Fruit fly (Drosophila melanogaster): ENCODE results near the gene CCT7.

dm6 chr3R:8818239-8818638 is 16.9 kb downstream of the CCT7 start:
- TF ChIP-seq CG5204 (GFP tag; optimal IDR thresholded peaks at IDR 0.05) = no peak
- TF ChIP-seq ovo (GFP tag; optimal IDR thresholded peaks at IDR 0.05) = no peak
- no peak for TF ChIP-seq CG7045 (GFP tag; optimal IDR thresholded peaks at IDR 0.05)
- no peak for TF ChIP-seq CG11617 (GFP tag; optimal IDR thresholded peaks at IDR 0.05)
- TF ChIP-seq Clk (GFP tag; optimal IDR thresholded peaks at IDR 0.05) = peak; percentile 22
- TF ChIP-seq kay (GFP tag; ENCODE audit: borderline replicate concordance) = no peak
- TF ChIP-seq bab1 (GFP tag; optimal IDR thresholded peaks at IDR 0.05) = no peak
- no peak for TF ChIP-seq tj (GFP tag; optimal IDR thresholded peaks at IDR 0.05)
- TF ChIP-seq CG12768 (GFP tag; optimal IDR thresholded peaks at IDR 0.05) = no peak
- no peak for TF ChIP-seq cnc (optimal IDR thresholded peaks at IDR 0.05)
- TF ChIP-seq pad (GFP tag; optimal IDR thresholded peaks at IDR 0.05) = no peak
